Fruit fly (Drosophila melanogaster): ENCODE data around the gene CG5412.
A peak's percentile ranks its signal among the peaks of the same experiment; 100 is the strongest.

The CG5412 gene

DNA sequence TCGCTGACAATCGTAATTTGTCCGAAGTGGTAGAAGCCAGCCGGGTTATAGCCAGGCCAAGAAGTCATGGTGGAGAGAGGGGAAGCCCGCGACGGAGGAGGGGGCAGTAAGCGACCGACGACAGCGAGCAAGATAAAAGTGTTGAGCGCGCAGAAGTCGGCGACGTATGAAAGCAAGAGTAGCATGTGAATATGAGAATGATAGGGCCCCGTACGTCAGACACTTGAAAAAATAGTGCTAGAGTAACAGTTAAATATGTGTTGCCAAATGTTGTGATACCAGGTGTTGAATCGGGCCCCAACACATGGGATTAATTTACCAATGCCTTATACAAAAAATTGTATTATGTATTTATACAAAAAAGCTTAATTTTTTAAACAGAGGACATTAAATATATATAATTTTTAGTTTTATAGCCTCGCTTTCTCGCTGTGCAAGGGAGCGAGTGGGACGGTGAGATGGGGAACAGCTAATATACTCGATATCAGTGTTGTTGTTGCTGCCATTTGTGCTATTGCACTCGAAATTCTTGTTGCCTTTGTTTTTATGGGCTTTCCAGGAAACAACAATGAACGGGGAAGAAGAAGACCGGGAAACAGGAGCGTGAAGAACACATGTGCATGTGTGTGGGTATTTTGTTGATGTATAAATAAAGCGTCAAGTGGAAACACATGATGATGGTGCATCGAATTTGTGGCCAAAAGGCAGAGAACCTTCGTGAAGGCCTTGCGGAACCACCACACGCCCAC, 26.8 kb upstream of the CG5412 start (continued):
- TF ChIP-seq YL-1 (GFP tag; optimal IDR thresholded peaks at IDR 0.05) (no peak), peb (GFP tag; IDR thresholded peaks at IDR 0.05) (peak; percentile 73), stc (GFP tag; IDR thresholded peaks at IDR 0.05) (peak; percentile 77), Dfd (GFP tag; optimal IDR thresholded peaks at IDR 0.05) (no peak), CG1233 (GFP tag; optimal IDR thresholded peaks at IDR 0.05) (peak; percentile 80), CG10654 (GFP tag; optimal IDR thresholded peaks at IDR 0.05) (peak; percentile 84), CG6813 (GFP tag; optimal IDR thresholded peaks at IDR 0.05) (peak; percentile 78), Adf1 (GFP tag; IDR thresholded peaks at IDR 0.05) (peak; percentile 75), gro (GFP tag; optimal IDR thresholded peaks at IDR 0.05) (peak; percentile 24), emc (GFP tag; optimal IDR thresholded peaks at IDR 0.05) (no peak), danr (GFP tag; IDR thresholded peaks at IDR 0.05) (peak; percentile 79), caup (GFP tag; optimal IDR thresholded peaks at IDR 0.05; ENCODE audit: severe bottlenecking) (peak; percentile 86), CG12391 (tag; optimal IDR thresholded peaks at IDR 0.05) (peak; percentile 89), CG6272 (GFP tag; IDR thresholded peaks at IDR 0.05) (peak; percentile 73), vnd (GFP tag; IDR thresholded peaks at IDR 0.05; ENCODE audit: partially characterized antibody) (no peak), ac (GFP tag; optimal IDR thresholded peaks at IDR 0.05) (peak; percentile 69), Meics (GFP tag; optimal IDR thresholded peaks at IDR 0.05) (peak; percentile 88), CG2875 (GFP tag; optimal IDR thresholded peaks at IDR 0.05) (peak; percentile 65), CoRest (tag; optimal IDR thresholded peaks at IDR 0.05) (peak; percentile 90), ab (GFP tag; optimal IDR thresholded peaks at IDR 0.05) (peak; percentile 42), CG12236 (GFP tag; optimal IDR thresholded peaks at IDR 0.05) (no peak), tna (GFP tag; IDR thresholded peaks at IDR 0.05; ENCODE audit: partially characterized antibody) (no peak), Myb (GFP tag; optimal IDR thresholded peaks at IDR 0.05) (no peak), yki (optimal IDR thresholded peaks at IDR 0.05) (no peak), hb (GFP tag; IDR thresholded peaks at IDR 0.05; ENCODE audit: partially characterized antibody) (no peak), CG11695 (GFP tag; IDR thresholded peaks at IDR 0.05) (peak; percentile 80; the same call in 2 of the 3 replicates), CG3163 (GFP tag; optimal IDR thresholded peaks at IDR 0.05) (no peak), aop (GFP tag; IDR thresholded peaks at IDR 0.05) (no peak), dm (GFP tag; optimal IDR thresholded peaks at IDR 0.05) (no peak), lov (optimal IDR thresholded peaks at IDR 0.05) (no peak), lov (GFP tag; IDR thresholded peaks at IDR 0.05) (no peak), ham (GFP tag; IDR thresholded peaks at IDR 0.05) (0 out of 2 replicates have a peak, but pooled peaks have one; percentile 8), CG11504 (tag; optimal IDR thresholded peaks at IDR 0.05) (peak; percentile 91), Lpt (GFP tag; optimal IDR thresholded peaks at IDR 0.05) (no peak), knrl (GFP tag; IDR thresholded peaks at IDR 0.05; ENCODE audit: partially characterized antibody) (0 out of 3 replicates have a peak, but pooled peaks have one; percentile 22), CG15073 (GFP tag; optimal IDR thresholded peaks at IDR 0.05) (no peak), grau (tag; optimal IDR thresholded peaks at IDR 0.05) (peak; percentile 87), chm (GFP tag; IDR thresholded peaks at IDR 0.05) (peak; percentile 58), sens (GFP tag) (peak; percentile 91), CG7372 (GFP tag; IDR thresholded peaks at IDR 0.05) (peak; percentile 77), p53 (GFP tag; optimal IDR thresholded peaks at IDR 0.05) (no peak), CG13296 (GFP tag; optimal IDR thresholded peaks at IDR 0.05) (peak; percentile 73), jigr1 (GFP tag; IDR thresholded peaks at IDR 0.05) (peak; percentile 50; the same call in 1 of the 3 replicates), Hr51 (GFP tag; optimal IDR thresholded peaks at IDR 0.05) (peak; percentile 37 to 89), Sox102F (GFP tag; optimal IDR thresholded peaks at IDR 0.05) (peak; percentile 84), phol (tag; optimal IDR thresholded peaks at IDR 0.05) (peak; percentile 90), MTF-1 (GFP tag; optimal IDR thresholded peaks at IDR 0.05; ENCODE audit: borderline replicate concordance) (peak; percentile 43), Dip3 (GFP tag; optimal IDR thresholded peaks at IDR 0.05) (no peak), CG17385 (GFP tag; optimal IDR thresholded peaks at IDR 0.05) (peak; percentile 69), abd-A (tag; optimal IDR thresholded peaks at IDR 0.05) (no peak)

All from whole organism, embryonic.